Worm (Caenorhabditis elegans) whole organism, L1 larva: Measurements from ENCODE around the gene C36B7.6.

Source experiments
- C34B4.2 ChIP-seq: sonication (generic microtip); optimal IDR thresholded peaks from 2 replicates; lab custom pipeline; 2017; ENCODE audit warnings: mild to moderate bottlenecking, missing genetic modification characterization, missing compliant biosample characterization
- aly-2 ChIP-seq: fragments of 150-350 bp; optimal IDR thresholded peaks from 2 replicates; lab custom pipeline; 2014; ENCODE audit warnings: missing biosample characterization, missing genetic modification characterization
- ama-1 ChIP-seq: fragments of 150-350 bp; optimal IDR thresholded peaks from 2 replicates; lab custom pipeline; 2014
- ceh-63 ChIP-seq: fragments of 200-800 bp; sonication (Bioruptor generic); optimal IDR thresholded peaks from 2 replicates; lab custom pipeline; 2018; ENCODE audit warnings: mild to moderate bottlenecking, missing genetic modification characterization, missing compliant biosample characterization
- ceh-8 ChIP-seq: fragments of 200-800 bp; sonication (Bioruptor generic); optimal IDR thresholded peaks from 2 replicates; lab custom pipeline; 2018; ENCODE audit warnings: mild to moderate bottlenecking, missing genetic modification characterization, moderate library complexity, missing compliant biosample characterization
- ceh-82 ChIP-seq, 3 experiments: fragments of 150-350 bp in 1 of 3; sonication (generic microtip) in 2 of 3; optimal IDR thresholded peaks; 2 replicates each; lab custom pipeline; 2014 to 2017; ENCODE audit warnings: missing biosample characterization in 3 of 3, missing genetic modification characterization in 3 of 3
- ceh-90 ChIP-seq: sonication (generic microtip); optimal IDR thresholded peaks from 2 replicates; lab custom pipeline; 2016; ENCODE audit warnings: missing genetic modification characterization, missing compliant biosample characterization
- ces-1 ChIP-seq: fragments of 150-350 bp; optimal IDR thresholded peaks from 2 replicates; lab custom pipeline; 2014; ENCODE audit warnings: missing biosample characterization, missing genetic modification reagents, missing genetic modification characterization
- dpl-1 ChIP-seq, 3 experiments: fragments of 150-350 bp in 2 of 3; sonication (generic microtip) in 1 of 3; optimal IDR thresholded peaks; 2 replicates each; lab custom pipeline; 2014 to 2017; ENCODE audit warnings: missing biosample characterization in 3 of 3, missing genetic modification characterization in 3 of 3, missing genetic modification reagents in 3 of 3
- efl-1 ChIP-seq, 4 experiments: fragments of 150-350 bp; optimal IDR thresholded peaks in 3 of 4; peaks in 1 of 4; 1 replicate in 1 of 4; 2 replicates in 3 of 4; lab custom pipeline; 2014; ENCODE audit warnings: missing biosample characterization in 2 of 4, missing genetic modification characterization in 2 of 4, missing genetic modification reagents in 2 of 4
- efl-3 ChIP-seq: fragments of 200-800 bp; sonication (Bioruptor generic); optimal IDR thresholded peaks from 2 replicates; lab custom pipeline; 2018; ENCODE audit warnings: mild to moderate bottlenecking, missing genetic modification characterization, missing compliant biosample characterization
- elt-3 ChIP-seq, 6 experiments: fragments of 150-350 bp in 1 of 6; sonication (generic microtip); optimal IDR thresholded peaks; 2 replicates each; lab custom pipeline; 2017 to 2018; ENCODE audit warnings: missing biosample characterization in 6 of 6, missing genetic modification characterization in 6 of 6, inconsistent platforms in 1 of 6
- fkh-10 ChIP-seq: sonication (generic microtip); optimal IDR thresholded peaks from 2 replicates; lab custom pipeline; 2017; ENCODE audit warnings: missing biosample characterization, missing genetic modification reagents, missing genetic modification characterization
- fkh-8 ChIP-seq: sonication (generic microtip); optimal IDR thresholded peaks from 2 replicates; lab custom pipeline; 2016; ENCODE audit warnings: mild to moderate bottlenecking, missing genetic modification characterization, missing compliant biosample characterization
- hlh-4 ChIP-seq: sonication (generic microtip); optimal IDR thresholded peaks from 2 replicates; lab custom pipeline; 2016; ENCODE audit warnings: mild to moderate bottlenecking, missing genetic modification characterization, missing compliant biosample characterization
- lin-13 ChIP-seq: fragments of 150-350 bp; optimal IDR thresholded peaks from 2 replicates; lab custom pipeline; 2014; ENCODE audit warnings: missing biosample characterization, missing genetic modification reagents, missing genetic modification characterization
- lin-14 ChIP-seq: fragments of 200-800 bp; sonication (Bioruptor generic); optimal IDR thresholded peaks from 2 replicates; lab custom pipeline; 2018; ENCODE audit warnings: mild to moderate bottlenecking, missing genetic modification characterization, moderate library complexity, missing compliant biosample characterization
- lin-15B ChIP-seq: fragments of 150-350 bp; sonication (generic microtip); optimal IDR thresholded peaks from 3 replicates; lab custom pipeline; 2014; ENCODE audit warnings: missing biosample characterization, missing genetic modification characterization
- lir-3 ChIP-seq: sonication (generic microtip); optimal IDR thresholded peaks from 2 replicates; lab custom pipeline; 2016; ENCODE audit warnings: mild to moderate bottlenecking, missing genetic modification characterization, moderate library complexity, missing compliant biosample characterization; ENCODE audit not compliant: poor library complexity
- lsy-2 ChIP-seq, 2 experiments: fragments of 150-350 bp; optimal IDR thresholded peaks; 2 replicates each; lab custom pipeline; 2014; ENCODE audit warnings: missing biosample characterization in 2 of 2, missing genetic modification characterization in 2 of 2
- mab-9 ChIP-seq: fragments of 200-800 bp; sonication (Bioruptor generic); IDR thresholded peaks from 2 replicates; pipeline ENCODE4 v1.3.6; 2022; ENCODE audit warnings: missing genetic modification reagents, missing genetic modification characterization, missing compliant biosample characterization
- mdl-1 ChIP-seq, 2 experiments: fragments of 150-350 bp; optimal IDR thresholded peaks; 2 replicates each; lab custom pipeline; 2014 to 2017; ENCODE audit warnings: missing biosample characterization in 2 of 2, missing genetic modification characterization in 2 of 2, inconsistent platforms in 1 of 2
- nhr-12 ChIP-seq: sonication (generic microtip); optimal IDR thresholded peaks from 2 replicates; lab custom pipeline; 2017; ENCODE audit warnings: missing biosample characterization, missing genetic modification characterization
- nhr-19 ChIP-seq: fragments of 200-800 bp; sonication (Bioruptor generic); conservative IDR thresholded peaks from 2 replicates; pipeline ENCODE4 v1.3.6; 2022; ENCODE audit warnings: missing genetic modification characterization, missing compliant biosample characterization
- nhr-237 ChIP-seq: fragments of 150-350 bp; optimal IDR thresholded peaks from 2 replicates; lab custom pipeline; 2014; ENCODE audit warnings: missing biosample characterization, missing genetic modification characterization
- nhr-77 ChIP-seq: fragments of 150-350 bp; optimal IDR thresholded peaks from 2 replicates; lab custom pipeline; 2014; ENCODE audit warnings: missing biosample characterization, missing genetic modification characterization
- nhr-85 ChIP-seq: sonication (generic microtip); peaks from one replicate; lab custom pipeline; 2016; ENCODE audit warnings: missing genetic modification characterization, inconsistent platforms, missing compliant biosample characterization
- nhr-90 ChIP-seq: sonication (generic microtip); optimal IDR thresholded peaks from 2 replicates; lab custom pipeline; 2016; ENCODE audit warnings: mild to moderate bottlenecking, missing genetic modification characterization, missing compliant biosample characterization; ENCODE audit not compliant: poor library complexity
- rnt-1 ChIP-seq: sonication (generic microtip); optimal IDR thresholded peaks from 2 replicates; lab custom pipeline; 2016; ENCODE audit warnings: mild to moderate bottlenecking, missing genetic modification characterization, moderate library complexity, missing compliant biosample characterization
- skn-1 ChIP-seq: fragments of 150-350 bp; optimal IDR thresholded peaks from 2 replicates; lab custom pipeline; 2014; ENCODE audit warnings: missing biosample characterization, missing genetic modification characterization
- snpc-4 ChIP-seq: fragments of 150-350 bp; optimal IDR thresholded peaks from 2 replicates; lab custom pipeline; 2014; ENCODE audit warnings: missing biosample characterization, missing genetic modification characterization
- sptf-1 ChIP-seq: fragments of 150-350 bp; optimal IDR thresholded peaks from 2 replicates; lab custom pipeline; 2014; ENCODE audit warnings: missing biosample characterization, missing genetic modification characterization
- sup-37 ChIP-seq: fragments of 200-800 bp; sonication (Bioruptor generic); optimal IDR thresholded peaks from 2 replicates; lab custom pipeline; 2018; ENCODE audit warnings: mild to moderate bottlenecking, missing genetic modification characterization, missing compliant biosample characterization
- swsn-7 ChIP-seq: sonication (generic microtip); optimal IDR thresholded peaks from 2 replicates; lab custom pipeline; 2016; ENCODE audit warnings: missing genetic modification characterization, missing compliant biosample characterization
- tbx-2 ChIP-seq: sonication (generic microtip); optimal IDR thresholded peaks from 2 replicates; lab custom pipeline; 2016; ENCODE audit warnings: missing genetic modification characterization, missing compliant biosample characterization
- tlp-1 ChIP-seq: fragments of 150-350 bp; optimal IDR thresholded peaks from 2 replicates; lab custom pipeline; 2014; ENCODE audit warnings: missing biosample characterization, missing genetic modification characterization
- unc-130 ChIP-seq: fragments of 150-350 bp; optimal IDR thresholded peaks from 2 replicates; lab custom pipeline; 2017; ENCODE audit warnings: missing biosample characterization, missing genetic modification characterization, inconsistent platforms
- xbp-1 ChIP-seq: sonication (generic microtip); optimal IDR thresholded peaks from 2 replicates; lab custom pipeline; 2016; ENCODE audit warnings: missing genetic modification characterization, missing compliant biosample characterization
- ztf-4 ChIP-seq: fragments of 150-350 bp; optimal IDR thresholded peaks from 2 replicates; lab custom pipeline; 2014; ENCODE audit warnings: missing biosample characterization, missing genetic modification characterization

The C36B7.6 gene

DNA sequence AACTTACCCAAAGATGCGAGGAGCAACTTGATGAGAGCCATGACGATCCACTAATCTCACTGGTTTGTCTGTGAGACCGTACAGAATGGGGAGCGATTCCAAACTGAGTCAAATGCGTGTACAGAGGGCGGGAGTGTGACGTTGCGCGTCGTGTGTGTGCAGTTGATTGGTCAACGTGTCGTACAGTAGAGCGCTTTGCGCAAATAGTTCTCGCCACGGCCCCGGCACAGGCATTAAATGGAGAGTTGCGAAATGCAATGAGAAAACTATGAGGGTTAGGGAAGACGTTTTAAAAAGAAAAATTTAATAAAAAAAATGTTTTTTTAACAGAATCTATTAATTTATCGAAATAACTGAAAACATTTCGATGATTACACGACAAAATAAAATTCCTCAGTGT lies 31.7 kb downstream of the C36B7.6 start, which contains the start of gene pdi-6 (continued):
- TF ChIP-seq lin-13 (GFP tag; lab: Kevin White, UChicago) (peak; percentile 91), nhr-85 (peak; percentile 93), ceh-90 (peak; percentile 77), dpl-1 (GFP tag; optimal IDR thresholded peaks at IDR 0.05; lab: Kevin White, UChicago) (peak; percentile 67 to 78 (median 76)), mdl-1 (tag; optimal IDR thresholded peaks at IDR 0.05; lab: Kevin White, UChicago) (peak in 1 of 2 experiments; percentile 91), lin-15B (peak; percentile 94), snpc-4 (tag; lab: Kevin White, UChicago) (peak; percentile 70), sptf-1 (tag; lab: Kevin White, UChicago) (no peak), ama-1 (no peak), nhr-12 (no peak), lsy-2 (tag; optimal IDR thresholded peaks at IDR 0.05; lab: Kevin White, UChicago) (peak; percentile 83 to 89), efl-3 (no peak), elt-3 (tag; optimal IDR thresholded peaks at IDR 0.05; lab: Kevin White, UChicago) (peak in 5 of 6 experiments; percentile 86 to 95 (median 90)), hlh-4 (no peak), nhr-77 (tag; lab: Kevin White, UChicago) (peak; percentile 85), fkh-8 (tag; lab: Kevin White, UChicago) (peak; percentile 78), swsn-7 (tag; lab: Kevin White, UChicago) (peak; percentile 84), fkh-10 (peak; percentile 13), sup-37 (GFP tag; lab: Kevin White, UChicago) (peak; percentile 39), tbx-2 (tag; lab: Kevin White, UChicago) (peak; percentile 88), ces-1 (GFP tag; lab: Kevin White, UChicago) (no peak), mab-9 (GFP tag; lab: Robert Waterston, UW) (peak; percentile 65), efl-1 (optimal IDR thresholded peaks at IDR 0.05; lab: Kevin White, UChicago) (peak; percentile 76 to 78), efl-1 (GFP tag; optimal IDR thresholded peaks at IDR 0.05 in 1 of 2; lab: Kevin White, UChicago) (peak; percentile 65 to 97), nhr-19 (GFP tag; lab: Robert Waterston, UW) (peak; percentile 90), ceh-63 (GFP tag; lab: Kevin White, UChicago) (no peak), aly-2 (tag; lab: Kevin White, UChicago) (no peak), lin-14 (GFP tag; lab: Kevin White, UChicago) (peak; percentile 96), C34B4.2 (tag; lab: Kevin White, UChicago) (no peak), unc-130 (tag; lab: Kevin White, UChicago) (peak; percentile 58), lir-3 (peak; percentile 90), ztf-4 (tag; lab: Kevin White, UChicago) (peak; percentile 32)

DNA sequence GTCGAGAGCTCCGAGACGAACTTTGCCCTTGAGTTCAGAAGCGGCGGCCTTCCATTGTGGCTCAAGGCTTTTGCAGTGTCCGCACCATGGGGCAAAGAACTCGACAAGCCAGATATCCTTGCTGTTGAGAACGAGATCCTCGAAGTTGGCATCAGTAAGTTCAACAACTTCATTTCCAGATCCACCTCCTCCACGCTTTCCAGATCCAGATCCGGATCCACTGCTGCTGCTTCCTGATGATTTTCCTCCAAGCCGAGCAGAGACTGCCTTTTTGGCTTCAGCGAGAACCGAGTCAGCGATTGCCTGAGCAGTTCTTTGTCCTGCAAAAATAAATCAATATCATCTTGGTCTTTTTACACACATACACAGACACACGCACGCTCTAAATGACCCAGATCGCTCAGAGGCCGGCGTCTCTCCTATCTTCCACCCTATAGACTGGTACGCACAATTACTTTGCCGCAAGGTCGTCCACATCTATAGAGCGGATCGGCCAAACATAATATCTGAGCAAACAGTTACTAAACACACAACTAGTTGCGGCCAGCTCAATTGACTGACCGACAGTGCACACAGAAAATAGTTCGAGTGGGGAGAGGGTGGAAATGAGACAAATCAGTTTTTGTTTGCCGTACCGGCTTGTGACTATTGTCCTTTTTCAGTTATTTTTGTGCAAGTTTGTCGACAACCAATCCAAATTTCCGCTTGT lies 32.7 kb downstream of the C36B7.6 start:
- no peak for TF ChIP-seq tlp-1 (tag; lab: Kevin White, UChicago)
- TF ChIP-seq xbp-1 (tag; lab: Kevin White, UChicago): peak; percentile 57
- TF ChIP-seq ceh-82 (tag; optimal IDR thresholded peaks at IDR 0.05; lab: Kevin White, UChicago): peak in 1 of 3 experiments; percentile 14
- peak; percentile 6 for TF ChIP-seq nhr-90 (tag; lab: Kevin White, UChicago)
- TF ChIP-seq rnt-1 (tag; lab: Kevin White, UChicago): peak; percentile 11
- TF ChIP-seq lin-14 (GFP tag; lab: Kevin White, UChicago): peak; percentile 49
- TF ChIP-seq skn-1 (tag; lab: Kevin White, UChicago): no peak
- TF ChIP-seq ceh-8 (GFP tag; lab: Kevin White, UChicago): no peak
- no peak for TF ChIP-seq lin-13 (GFP tag; lab: Kevin White, UChicago)
- TF ChIP-seq nhr-237: no peak
- peak; percentile 3 for TF ChIP-seq nhr-85
- TF ChIP-seq C34B4.2 (tag; lab: Kevin White, UChicago): no peak
- TF ChIP-seq swsn-7 (tag; lab: Kevin White, UChicago): peak; percentile 0
- peak; percentile 37 for TF ChIP-seq tbx-2 (tag; lab: Kevin White, UChicago)
- TF ChIP-seq, all 84 proteins: peak for 8
